Worm (Caenorhabditis elegans) whole organism, late embryonic: ENCODE data around the gene dsh-2.
A peak's percentile ranks its signal among the peaks of the same experiment; 100 is the strongest.

Experiments
- F13H6.1 ChIP-seq: sonication (generic microtip); optimal IDR thresholded peaks from 2 replicates; lab custom pipeline; 2016; ENCODE audit warnings: missing genetic modification characterization, missing compliant biosample characterization
- K02D7.2 ChIP-seq: sonication (generic microtip); optimal IDR thresholded peaks from 2 replicates; lab custom pipeline; 2017; ENCODE audit warnings: mild to moderate bottlenecking, missing genetic modification characterization, missing compliant biosample characterization
- T23F11.4 ChIP-seq: fragments of 200-800 bp; sonication (Bioruptor generic); optimal IDR thresholded peaks from 2 replicates; lab custom pipeline; 2018; ENCODE audit warnings: mild to moderate bottlenecking, missing genetic modification characterization, missing compliant biosample characterization
- ahr-1 ChIP-seq: sonication (generic microtip); optimal IDR thresholded peaks from 2 replicates; lab custom pipeline; 2016; ENCODE audit warnings: missing genetic modification characterization, missing compliant biosample characterization
- ceh-18 ChIP-seq: sonication (generic microtip); optimal IDR thresholded peaks from 2 replicates; lab custom pipeline; 2016; ENCODE audit warnings: missing genetic modification characterization, missing compliant biosample characterization
- ceh-19 ChIP-seq: fragments of 200-800 bp; sonication (Bioruptor generic); optimal IDR thresholded peaks from 2 replicates; lab custom pipeline; 2018; ENCODE audit warnings: mild to moderate bottlenecking, missing genetic modification characterization, missing compliant biosample characterization
- ceh-24 ChIP-seq: sonication (generic microtip); optimal IDR thresholded peaks from 2 replicates; lab custom pipeline; 2016; ENCODE audit warnings: mild to moderate bottlenecking, missing genetic modification characterization, missing compliant biosample characterization
- ceh-30 ChIP-seq: fragments of 150-350 bp; optimal IDR thresholded peaks from 2 replicates; lab custom pipeline; 2014; ENCODE audit warnings: missing biosample characterization, missing genetic modification characterization
- ceh-45 ChIP-seq: fragments of 200-800 bp; sonication (Bioruptor generic); IDR thresholded peaks from 2 replicates; pipeline ENCODE4 v1.3.6; 2022; ENCODE audit warnings: missing genetic modification reagents, missing genetic modification characterization, missing compliant biosample characterization
- ceh-6 ChIP-seq: fragments of 200-800 bp; sonication (Bioruptor generic); optimal IDR thresholded peaks from 2 replicates; lab custom pipeline; 2018; ENCODE audit warnings: mild to moderate bottlenecking, missing genetic modification characterization, missing compliant biosample characterization
- ceh-9 ChIP-seq: sonication (generic microtip); optimal IDR thresholded peaks from 2 replicates; lab custom pipeline; 2016; ENCODE audit warnings: mild to moderate bottlenecking, missing genetic modification characterization, inconsistent platforms, missing compliant biosample characterization
- che-1 ChIP-seq: sonication (generic microtip); optimal IDR thresholded peaks from 2 replicates; lab custom pipeline; 2016; ENCODE audit warnings: mild to moderate bottlenecking, missing genetic modification characterization, missing compliant biosample characterization
- elt-2 ChIP-seq: sonication (generic microtip); optimal IDR thresholded peaks from 2 replicates; lab custom pipeline; 2016; ENCODE audit warnings: missing genetic modification reagents, missing genetic modification characterization, missing compliant biosample characterization
- elt-4 ChIP-seq: sonication (generic microtip); optimal IDR thresholded peaks from 2 replicates; lab custom pipeline; 2016; ENCODE audit warnings: missing genetic modification characterization, missing compliant biosample characterization
- ets-4 ChIP-seq: sonication (generic microtip); optimal IDR thresholded peaks from 2 replicates; lab custom pipeline; 2016; ENCODE audit warnings: missing genetic modification characterization, missing compliant biosample characterization
- fax-1 ChIP-seq: sonication (generic microtip); optimal IDR thresholded peaks from 2 replicates; lab custom pipeline; 2016; ENCODE audit warnings: missing genotype, missing genetic modification characterization, missing compliant biosample characterization
- hlh-30 ChIP-seq: sonication (generic microtip); optimal IDR thresholded peaks from 2 replicates; lab custom pipeline; 2017; ENCODE audit warnings: antibody characterized with exemption, missing genetic modification characterization, missing compliant biosample characterization; ENCODE audit not compliant: insufficient read depth
- hlh-6 ChIP-seq: sonication (generic microtip); optimal IDR thresholded peaks from 2 replicates; lab custom pipeline; 2016; ENCODE audit warnings: missing genotype, missing genetic modification characterization, missing compliant biosample characterization
- lim-6 ChIP-seq: sonication (generic microtip); optimal IDR thresholded peaks from 2 replicates; lab custom pipeline; 2016; ENCODE audit warnings: missing genetic modification characterization, missing compliant biosample characterization
- lin-11 ChIP-seq: fragments of 200-800 bp; sonication (Bioruptor generic); optimal IDR thresholded peaks from 2 replicates; lab custom pipeline; 2018; ENCODE audit warnings: mild to moderate bottlenecking, missing genetic modification characterization, missing compliant biosample characterization
- madf-2 ChIP-seq: sonication (generic microtip); optimal IDR thresholded peaks from 2 replicates; lab custom pipeline; 2017; ENCODE audit warnings: missing genetic modification characterization, missing compliant biosample characterization
- mec-3 ChIP-seq: sonication (generic microtip); optimal IDR thresholded peaks from 2 replicates; lab custom pipeline; 2016; ENCODE audit warnings: borderline replicate concordance, missing genetic modification characterization, missing compliant biosample characterization
- nfya-1 ChIP-seq: sonication (generic microtip); optimal IDR thresholded peaks from 2 replicates; lab custom pipeline; 2017; ENCODE audit warnings: missing genetic modification characterization, mild to moderate bottlenecking, missing compliant biosample characterization, antibody characterized with exemption, moderate library complexity
- pha-2 ChIP-seq: sonication (generic microtip); optimal IDR thresholded peaks from 2 replicates; lab custom pipeline; 2017; ENCODE audit warnings: mild to moderate bottlenecking, missing genetic modification characterization, missing compliant biosample characterization
- pha-4 ChIP-seq: fragments of 150-350 bp; optimal IDR thresholded peaks from 2 replicates; lab custom pipeline; 2018; ENCODE audit warnings: missing biosample characterization, missing genetic modification reagents, missing genetic modification characterization
- pqm-1 ChIP-seq: sonication (generic microtip); optimal IDR thresholded peaks from 2 replicates; lab custom pipeline; 2016; ENCODE audit warnings: missing genetic modification characterization, missing compliant biosample characterization
- ref-2 ChIP-seq: sonication (generic microtip); optimal IDR thresholded peaks from 2 replicates; lab custom pipeline; 2016; ENCODE audit warnings: missing genetic modification characterization, missing compliant biosample characterization
- rnt-1 ChIP-seq: sonication (generic microtip); optimal IDR thresholded peaks from 2 replicates; lab custom pipeline; 2016; ENCODE audit warnings: missing genetic modification characterization, missing compliant biosample characterization
- sox-4 ChIP-seq: sonication (generic microtip); optimal IDR thresholded peaks from 2 replicates; lab custom pipeline; 2017; ENCODE audit warnings: mild to moderate bottlenecking, missing genetic modification characterization, inconsistent platforms, missing compliant biosample characterization
- ttx-3 ChIP-seq: sonication (generic microtip); optimal IDR thresholded peaks from 2 replicates; lab custom pipeline; 2016; ENCODE audit warnings: missing genetic modification reagents, missing genetic modification characterization, missing compliant biosample characterization
- unc-42 ChIP-seq: sonication (generic microtip); optimal IDR thresholded peaks from 2 replicates; lab custom pipeline; 2016; ENCODE audit warnings: missing genotype, missing genetic modification characterization, missing compliant biosample characterization
- unc-55 ChIP-seq: sonication (generic microtip); optimal IDR thresholded peaks from 2 replicates; lab custom pipeline; 2017; ENCODE audit warnings: missing biosample characterization, missing genetic modification reagents, missing genetic modification characterization
- unc-86 ChIP-seq: sonication (generic microtip); optimal IDR thresholded peaks from 2 replicates; lab custom pipeline; 2016; ENCODE audit warnings: missing genetic modification characterization, missing compliant biosample characterization
- zip-5 ChIP-seq: sonication (generic microtip); optimal IDR thresholded peaks from 2 replicates; lab custom pipeline; 2016; ENCODE audit warnings: missing genetic modification characterization, missing compliant biosample characterization
- ztf-16 ChIP-seq: sonication (generic microtip); optimal IDR thresholded peaks from 2 replicates; lab custom pipeline; 2017; ENCODE audit warnings: missing genetic modification characterization, missing compliant biosample characterization

dsh-2 gene

DNA sequence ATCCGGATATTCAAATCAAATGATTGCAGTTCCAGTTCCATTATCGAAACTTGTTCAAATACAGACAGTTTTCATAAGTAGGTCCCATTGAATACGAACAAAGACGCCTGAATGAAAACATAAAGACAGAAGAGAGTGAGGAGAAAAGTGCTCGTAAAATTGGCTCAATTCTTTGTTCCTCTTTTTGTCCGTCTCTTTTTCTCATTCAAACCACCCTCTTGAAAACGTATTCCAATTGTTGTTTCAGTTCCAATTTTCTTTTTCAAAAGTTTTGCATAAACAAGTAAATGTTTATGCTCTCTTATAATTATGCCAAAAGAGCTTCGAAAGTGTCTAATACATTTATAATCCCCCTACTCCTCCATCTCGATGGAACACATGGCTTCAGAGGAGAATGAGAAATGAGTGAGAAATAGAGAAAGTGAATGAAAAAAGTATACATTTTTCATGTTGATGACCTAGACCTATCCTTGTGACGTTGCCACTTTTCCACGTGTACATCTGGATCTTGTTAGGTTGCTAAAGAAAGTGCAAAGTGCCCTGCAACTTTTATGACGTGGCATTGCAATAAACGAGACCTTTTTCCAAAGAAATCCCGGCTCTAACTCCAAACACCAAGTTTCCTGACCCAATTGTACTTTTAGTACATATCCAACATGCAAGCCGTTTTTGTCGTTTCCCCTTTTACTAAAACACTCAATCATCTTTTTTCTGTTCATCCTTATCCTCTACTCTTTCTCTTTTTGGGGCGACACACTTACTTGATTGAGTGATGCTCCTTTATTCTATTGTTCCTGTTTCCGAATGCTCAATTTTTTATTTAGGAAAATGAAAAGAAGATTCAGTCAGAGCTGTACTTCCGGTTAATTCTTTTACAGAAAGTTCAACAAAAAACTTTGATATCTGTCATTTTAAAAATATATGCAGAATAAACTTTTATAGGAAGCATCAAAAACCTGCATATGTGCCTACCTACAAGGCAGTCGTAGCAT is 34.5 kb downstream of the dsh-2 start:
- TF ChIP-seq elt-2: no peak
- TF ChIP-seq zip-5: no peak
- TF ChIP-seq unc-42 (tag; lab: Kevin White, UChicago): peak; percentile 22

DNA sequence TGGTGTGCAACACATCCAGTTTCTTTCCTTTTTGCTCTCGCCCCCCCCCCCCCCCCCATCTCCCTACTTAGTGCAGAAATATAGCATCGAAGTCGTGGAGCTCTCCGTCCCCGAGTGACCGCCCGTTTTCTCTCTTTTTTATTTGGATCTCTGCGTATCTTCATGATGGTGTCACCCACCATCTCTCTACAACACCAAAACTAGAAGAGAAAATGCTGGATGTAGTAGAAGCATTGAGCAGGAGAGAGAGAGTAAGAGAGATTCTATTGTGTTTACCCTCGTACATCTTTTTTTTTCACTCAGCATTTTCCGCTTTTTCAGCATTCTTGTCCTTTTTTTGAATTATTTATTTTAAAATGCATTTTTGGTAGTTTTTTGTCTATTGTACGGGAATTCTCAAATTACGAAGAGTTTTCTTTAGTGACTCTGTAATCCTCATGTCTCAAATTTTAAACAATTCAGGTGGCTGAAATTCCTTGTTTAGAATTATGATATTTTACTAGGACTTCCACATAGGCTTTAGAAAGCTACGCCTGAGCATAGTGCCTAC is 38.5 kb downstream of the dsh-2 start:
- no peak for TF ChIP-seq fax-1 (tag; lab: Kevin White, UChicago)
- no peak for TF ChIP-seq unc-42 (tag; lab: Kevin White, UChicago)
- no peak for TF ChIP-seq ceh-19 (GFP tag; lab: Kevin White, UChicago)
- no peak for TF ChIP-seq pqm-1 (tag; lab: Kevin White, UChicago)
- TF ChIP-seq madf-2 (tag; lab: Kevin White, UChicago): no peak
- TF ChIP-seq ceh-9 (tag; lab: Kevin White, UChicago): no peak
- TF ChIP-seq rnt-1 (tag; lab: Kevin White, UChicago): no peak
- TF ChIP-seq pha-4 (tag; lab: Kevin White, UChicago): no peak
- TF ChIP-seq mec-3 (tag; lab: Kevin White, UChicago): no peak
- TF ChIP-seq ceh-6 (GFP tag; lab: Kevin White, UChicago): no peak
- no peak for TF ChIP-seq nfya-1 (tag; lab: Kevin White, UChicago)
- no peak for TF ChIP-seq ref-2
- TF ChIP-seq ztf-16 (tag; lab: Kevin White, UChicago): no peak
- TF ChIP-seq ahr-1 (tag; lab: Kevin White, UChicago): no peak
- TF ChIP-seq che-1 (tag; lab: Kevin White, UChicago): no peak
- TF ChIP-seq ceh-18 (tag; lab: Kevin White, UChicago): no peak
- TF ChIP-seq elt-4 (tag; lab: Kevin White, UChicago): no peak
- no peak for TF ChIP-seq K02D7.2 (tag; lab: Kevin White, UChicago)
- TF ChIP-seq lin-11 (tag; lab: Kevin White, UChicago): no peak

DNA sequence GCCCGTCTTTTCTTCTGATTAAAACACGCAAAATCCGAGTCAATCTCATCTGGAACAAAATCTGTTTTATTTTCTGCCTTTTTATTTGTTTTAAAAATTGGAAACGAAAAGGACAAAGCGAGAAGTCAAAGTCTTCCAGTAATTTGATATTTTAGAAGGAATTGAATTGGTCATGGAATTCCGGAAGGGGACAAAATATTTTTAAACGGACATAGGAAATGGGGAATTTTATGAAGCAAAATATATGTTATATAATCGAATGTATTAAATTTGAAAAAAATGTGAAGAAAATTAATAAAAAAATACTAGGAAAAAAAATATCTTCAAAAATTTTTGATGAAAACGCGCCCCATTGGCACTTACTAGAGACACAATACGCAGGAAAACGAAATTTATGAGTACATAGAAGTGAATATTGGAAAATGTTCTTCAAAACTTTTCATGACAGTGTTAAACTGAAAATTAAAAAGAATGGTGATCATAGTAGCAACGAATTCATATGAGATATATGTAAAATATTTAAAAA is 40.3 kb downstream of the dsh-2 start, which contains the start of gene F33G12.7:
TSS of gene F33G12.7 (minus strand) at position 51 of the 526 bp plus-strand sequence.
- TF ChIP-seq K02D7.2 (tag; lab: Kevin White, UChicago) (no peak), elt-2 (peak; percentile 62)
- TF ChIP-seq, all 69 proteins: peak for 1

DNA sequence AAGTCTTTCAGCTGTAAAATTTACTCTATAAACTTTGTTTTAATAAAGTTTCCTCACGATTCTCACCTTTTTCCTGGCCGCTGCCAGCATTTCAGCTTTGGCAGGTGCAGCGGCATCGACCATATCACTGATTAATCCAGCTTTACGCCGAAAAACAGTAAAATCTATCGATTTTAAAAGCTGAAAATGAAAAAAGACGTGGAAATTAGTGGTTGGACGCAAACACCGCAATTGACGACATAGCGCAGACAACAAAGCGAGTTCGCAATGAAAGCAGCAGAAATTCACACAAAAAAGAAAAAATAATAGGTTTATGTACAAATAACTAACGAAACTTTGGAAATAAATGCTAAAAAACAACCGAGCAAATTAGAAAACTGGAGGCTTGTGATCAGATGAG is 41.1 kb downstream of the dsh-2 start, which contains the start of gene golg-2:
TSS of gene golg-2 (minus strand) at position 180 of the 400 bp plus-strand sequence.
- TF ChIP-seq elt-2: peak; percentile 45
- no peak for TF ChIP-seq ceh-9 (tag; lab: Kevin White, UChicago)

DNA sequence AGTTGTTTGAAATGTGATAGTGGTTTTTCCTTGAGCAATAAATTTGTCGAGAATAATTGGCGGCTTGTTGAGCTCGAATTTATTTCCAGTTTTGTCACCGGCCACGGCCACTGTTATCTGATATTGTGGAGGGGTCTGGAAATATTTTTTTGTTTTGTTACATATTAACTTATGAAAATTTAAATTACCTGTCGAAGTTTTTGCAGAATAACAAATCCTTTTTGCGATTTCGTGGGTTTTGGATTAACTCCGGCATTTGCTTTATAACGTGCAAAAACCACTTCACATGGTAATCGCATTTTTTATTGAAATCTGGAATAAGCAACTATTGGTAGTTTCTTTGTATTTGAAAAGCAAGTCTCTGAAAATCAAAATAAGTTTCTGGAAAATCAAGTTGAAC is 44.8 kb downstream of the dsh-2 start, which contains the start of gene lrr-1:
TSS of gene lrr-1 (minus strand) at position 312 of the 400 bp plus-strand sequence.
- TF ChIP-seq ceh-45 (GFP tag; lab: Robert Waterston, UW): no peak

DNA sequence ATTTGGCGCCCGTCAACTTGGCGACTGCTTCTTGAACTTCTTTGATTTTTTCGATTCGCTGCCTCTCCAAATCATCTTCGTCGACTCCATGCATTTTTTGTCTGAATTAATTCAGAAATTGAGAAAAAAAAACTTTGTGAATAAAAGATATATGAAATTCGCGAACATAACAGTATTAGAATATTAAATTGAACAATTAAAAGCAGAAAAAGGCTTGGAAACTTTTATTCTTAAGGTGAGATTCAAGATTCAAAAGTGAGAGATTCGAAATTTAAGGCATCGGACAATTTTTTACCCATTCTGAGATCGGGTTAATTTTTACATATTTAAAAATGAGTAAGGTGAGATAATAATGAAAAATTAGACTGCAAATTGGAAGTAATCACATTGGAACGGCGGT is 47.0 kb downstream of the dsh-2 start, which contains the start of gene F33G12.3:
TSS of gene F33G12.3 (minus strand) at position 101 of the 400 bp plus-strand sequence.
- TF ChIP-seq ets-4 (tag; lab: Kevin White, UChicago): no peak
- TF ChIP-seq ttx-3 (tag; lab: Kevin White, UChicago): no peak
- no peak for TF ChIP-seq ref-2
- no peak for TF ChIP-seq hlh-30 (tag; lab: Kevin White, UChicago)
- no peak for TF ChIP-seq unc-86 (tag; lab: Kevin White, UChicago)
- no peak for TF ChIP-seq ceh-30 (tag; lab: Kevin White, UChicago)
- no peak for TF ChIP-seq ceh-24 (tag; lab: Kevin White, UChicago)
- no peak for TF ChIP-seq lim-6
- no peak for TF ChIP-seq sox-4
- TF ChIP-seq ceh-6 (GFP tag; lab: Kevin White, UChicago): no peak
- TF ChIP-seq ceh-9 (tag; lab: Kevin White, UChicago): no peak
- no peak for TF ChIP-seq hlh-6 (tag; lab: Kevin White, UChicago)
- TF ChIP-seq F13H6.1 (tag; lab: Kevin White, UChicago): no peak
- TF ChIP-seq fax-1 (tag; lab: Kevin White, UChicago): no peak
- no peak for TF ChIP-seq unc-55 (GFP tag; lab: Kevin White, UChicago)
- TF ChIP-seq ceh-45 (GFP tag; lab: Robert Waterston, UW): no peak
- TF ChIP-seq T23F11.4: no peak
- no peak for TF ChIP-seq pha-2 (tag; lab: Kevin White, UChicago)
